Fruit fly (Drosophila melanogaster) whole organism, adult: ENCODE data around the gene CG7179.
A peak's percentile ranks its signal among the peaks of the same experiment; 100 is the strongest.

Experiments
- CG12768 ChIP-seq: fragments of 200-800 bp; sonication (Bioruptor generic); optimal IDR thresholded peaks from 2 replicates; lab custom pipeline; 2017; ENCODE audit warnings: missing biosample characterization, missing genetic modification characterization, mild to moderate bottlenecking, moderate library complexity, missing genetic modification reagents
- CG1620 ChIP-seq: fragments of 200-800 bp; sonication (Bioruptor generic); optimal IDR thresholded peaks from 2 replicates; lab custom pipeline; 2016; ENCODE audit warnings: missing biosample characterization, missing genetic modification characterization
- CG33017 ChIP-seq: fragments of 200-800 bp; sonication (Bioruptor generic); optimal IDR thresholded peaks from 2 replicates; lab custom pipeline; 2018; ENCODE audit warnings: missing biosample characterization, mild to moderate bottlenecking, missing genetic modification characterization, moderate library complexity
- CG5204 ChIP-seq: fragments of 200-800 bp; sonication (Bioruptor generic); optimal IDR thresholded peaks from 2 replicates; lab custom pipeline; 2016; ENCODE audit warnings: missing biosample characterization, missing genetic modification characterization
- CG7045 ChIP-seq: fragments of 200-800 bp; sonication (Bioruptor generic); optimal IDR thresholded peaks from 2 replicates; lab custom pipeline; 2017; ENCODE audit warnings: missing biosample characterization, mild to moderate bottlenecking, missing genetic modification characterization
- CG7101 ChIP-seq: fragments of 200-800 bp; sonication (Bioruptor generic); optimal IDR thresholded peaks from 2 replicates; lab custom pipeline; 2018; ENCODE audit warnings: missing biosample characterization, mild to moderate bottlenecking, missing genetic modification characterization, moderate library complexity
- Clk ChIP-seq: fragments of 200-800 bp; sonication (Bioruptor generic); optimal IDR thresholded peaks from 2 replicates; lab custom pipeline; 2017; ENCODE audit warnings: missing biosample characterization, missing genetic modification characterization
- Crg-1 ChIP-seq: fragments of 200-800 bp; sonication (Bioruptor generic); optimal IDR thresholded peaks from 2 replicates; lab custom pipeline; 2016; ENCODE audit warnings: missing biosample characterization, missing genetic modification characterization
- cnc ChIP-seq, 2 experiments: fragments of >200 bp; optimal IDR thresholded peaks; 2 replicates each; lab custom pipeline; 2017
- ovo ChIP-seq: fragments of 200-800 bp; sonication (Bioruptor generic); optimal IDR thresholded peaks from 2 replicates; lab custom pipeline; 2016; ENCODE audit warnings: missing biosample characterization, missing genetic modification characterization
- pad ChIP-seq: fragments of 200-800 bp; sonication (Bioruptor generic); optimal IDR thresholded peaks from 3 replicates; lab custom pipeline; 2017; ENCODE audit warnings: missing biosample characterization, missing genetic modification characterization, mild to moderate bottlenecking, moderate library complexity, missing genetic modification reagents
- tj ChIP-seq: fragments of 200-800 bp; sonication (Bioruptor generic); optimal IDR thresholded peaks from 3 replicates; lab custom pipeline; 2017; ENCODE audit warnings: missing biosample characterization, mild to moderate bottlenecking, missing genetic modification characterization, moderate library complexity
- toe ChIP-seq: fragments of 200-800 bp; sonication (Bioruptor generic); optimal IDR thresholded peaks from 2 replicates; lab custom pipeline; 2016; ENCODE audit warnings: missing biosample characterization, missing genetic modification characterization

DNA sequence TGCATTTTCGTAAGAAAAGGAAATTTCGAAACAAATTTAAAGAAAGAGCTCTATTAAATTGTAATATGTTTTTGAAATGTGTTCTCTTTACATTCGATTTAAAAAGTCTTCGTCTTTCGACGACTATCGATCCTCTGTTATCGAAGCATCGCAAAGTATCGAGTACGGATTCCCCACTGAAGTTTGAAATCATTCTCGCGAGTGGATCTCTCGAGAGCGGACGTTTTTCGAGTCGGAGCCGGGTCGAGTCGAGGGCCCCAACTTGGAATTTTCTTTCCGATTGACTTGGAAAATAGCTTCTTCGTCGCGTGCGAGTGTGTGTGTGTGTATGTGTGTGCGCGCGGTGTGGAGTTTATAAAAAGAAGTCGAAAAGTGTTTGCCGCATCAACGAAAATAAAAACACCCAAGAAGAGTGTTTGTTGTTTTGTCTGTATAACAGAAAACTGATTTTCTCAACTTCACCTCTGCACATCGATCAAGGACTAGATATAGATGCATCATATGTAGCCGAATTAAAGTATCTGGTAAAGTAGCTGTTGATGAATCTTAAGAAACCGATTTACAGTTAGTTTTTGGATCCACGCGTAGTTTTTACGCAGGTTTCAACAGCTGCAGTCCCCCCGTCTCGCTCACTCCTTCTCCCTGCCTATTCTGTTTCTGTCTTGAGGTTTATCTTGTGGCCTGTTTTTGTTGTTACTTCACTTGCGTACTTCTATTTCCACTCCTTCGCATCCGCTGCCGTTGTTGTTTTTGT, 33.6 kb upstream of the CG7179 start, which contains the start of gene LanB1:
- no peak for TF ChIP-seq cnc (optimal IDR thresholded peaks at IDR 0.05; lab: Kevin White, UChicago)
- TF ChIP-seq tj = peak; percentile 72
- TF ChIP-seq CG5204 = no peak
- TF ChIP-seq CG7101 (tag; lab: Kevin White, UChicago) = no peak
- no peak for TF ChIP-seq Crg-1
- no peak for TF ChIP-seq toe
- no peak for TF ChIP-seq pad
- no peak for TF ChIP-seq ovo (GFP tag; lab: Kevin White, UChicago)
- TF ChIP-seq CG7045 (GFP tag; lab: Kevin White, UChicago) = no peak
- TF ChIP-seq Clk = no peak
- no peak for TF ChIP-seq CG12768 (GFP tag; lab: Kevin White, UChicago)
- no peak for TF ChIP-seq CG1620
- no peak for TF ChIP-seq CG33017 (tag; lab: Kevin White, UChicago)
